Worm (Caenorhabditis elegans): ENCODE results near the gene kcmf-1.

kcmf-1 gene

ce11 chrIII:7866189-7866588, 37.0 kb downstream of the kcmf-1 start, which contains the start of gene cup-4:
Gene cup-4 (plus strand): TSS chrIII:7866489.
- TF ChIP-seq eyg-1 (tag; optimal IDR thresholded peaks at IDR 0.05) (no peak), lim-6 (tag; optimal IDR thresholded peaks at IDR 0.05) (no peak), ahr-1 (tag; optimal IDR thresholded peaks at IDR 0.05) (no peak), mec-3 (tag; optimal IDR thresholded peaks at IDR 0.05; ENCODE audit: borderline replicate concordance) (no peak), ceh-30 (tag; optimal IDR thresholded peaks at IDR 0.05) (no peak), ceh-48 (tag; optimal IDR thresholded peaks at IDR 0.05) (no peak)

ce11 chrIII:7872776-7873175, 43.6 kb downstream of the kcmf-1 start:
- no peak for TF ChIP-seq madf-2 (tag; optimal IDR thresholded peaks at IDR 0.05)
- no peak for TF ChIP-seq ceh-45 (GFP tag; IDR thresholded peaks at IDR 0.05)
- no peak for TF ChIP-seq ztf-16 (tag; optimal IDR thresholded peaks at IDR 0.05)
- TF ChIP-seq fkh-10 (GFP tag; optimal IDR thresholded peaks at IDR 0.05), result no peak
- TF ChIP-seq unc-42 (tag; optimal IDR thresholded peaks at IDR 0.05), result no peak
- TF ChIP-seq zip-5 (tag; optimal IDR thresholded peaks at IDR 0.05), result no peak
- TF ChIP-seq ceh-22 (tag; optimal IDR thresholded peaks at IDR 0.05), result no peak
- no peak for TF ChIP-seq ceh-6 (GFP tag; optimal IDR thresholded peaks at IDR 0.05)

ce11 chrIII:7873481-7873880, 44.3 kb downstream of the kcmf-1 start, which contains the start of gene tyr-1:
Gene tyr-1 (plus strand): TSS chrIII:7873781.
- TF ChIP-seq ceh-48 (tag; optimal IDR thresholded peaks at IDR 0.05) (no peak), ceh-6 (GFP tag; optimal IDR thresholded peaks at IDR 0.05) (no peak), tbx-7 (tag; optimal IDR thresholded peaks at IDR 0.05) (no peak), pros-1 (tag; optimal IDR thresholded peaks at IDR 0.05) (no peak), syd-9 (tag; optimal IDR thresholded peaks at IDR 0.05) (no peak), ceh-34 (tag; optimal IDR thresholded peaks at IDR 0.05) (no peak), Y22D7AL.16 (tag; optimal IDR thresholded peaks at IDR 0.05) (no peak), hlh-15 (tag; optimal IDR thresholded peaks at IDR 0.05) (no peak), pax-1 (tag; optimal IDR thresholded peaks at IDR 0.05) (no peak), mec-3 (tag; optimal IDR thresholded peaks at IDR 0.05; ENCODE audit: borderline replicate concordance) (no peak), F13H6.1 (tag; optimal IDR thresholded peaks at IDR 0.05) (no peak), nhr-11 (tag; optimal IDR thresholded peaks at IDR 0.05) (no peak), unc-42 (tag; optimal IDR thresholded peaks at IDR 0.05) (no peak), sox-2 (GFP tag; IDR thresholded peaks at IDR 0.05) (no peak)

ce11 chrIII:7877090-7877489, 47.9 kb downstream of the kcmf-1 start:
- TF ChIP-seq rnt-1 (tag; optimal IDR thresholded peaks at IDR 0.05) (no peak), lin-11 (tag; optimal IDR thresholded peaks at IDR 0.05) (no peak), ztf-16 (tag; optimal IDR thresholded peaks at IDR 0.05) (no peak), che-1 (tag; optimal IDR thresholded peaks at IDR 0.05) (no peak), ceh-6 (GFP tag; optimal IDR thresholded peaks at IDR 0.05) (no peak), elt-4 (tag; optimal IDR thresholded peaks at IDR 0.05) (no peak), ceh-45 (GFP tag; IDR thresholded peaks at IDR 0.05) (no peak), hlh-30 (tag; optimal IDR thresholded peaks at IDR 0.05; ENCODE audit: insufficient read depth) (no peak)

- TF ChIP-seq ceh-31 (tag; optimal IDR thresholded peaks at IDR 0.05) (no peak), pag-3 (tag; optimal IDR thresholded peaks at IDR 0.05; ENCODE audit: borderline replicate concordance) (no peak), ceh-18 (tag; optimal IDR thresholded peaks at IDR 0.05) (no peak), hlh-6 (tag; optimal IDR thresholded peaks at IDR 0.05) (no peak), pha-2 (tag; optimal IDR thresholded peaks at IDR 0.05) (no peak), ets-4 (tag; optimal IDR thresholded peaks at IDR 0.05) (no peak), unc-3 (GFP tag; conservative IDR thresholded peaks at IDR 0.05) (no peak), unc-3 (tag; optimal IDR thresholded peaks at IDR 0.05) (no peak), eyg-1 (tag; optimal IDR thresholded peaks at IDR 0.05) (no peak), lin-11 (tag; optimal IDR thresholded peaks at IDR 0.05) (no peak), madf-2 (tag; optimal IDR thresholded peaks at IDR 0.05) (no peak), unc-86 (tag; optimal IDR thresholded peaks at IDR 0.05) (no peak), K09A11.1 (tag; optimal IDR thresholded peaks at IDR 0.05; ENCODE audit: insufficient read depth) (no peak), elt-4 (tag; optimal IDR thresholded peaks at IDR 0.05) (no peak), ama-1 (optimal IDR thresholded peaks at IDR 0.05) (no peak), hlh-13 (GFP tag; optimal IDR thresholded peaks at IDR 0.05) (no peak), ceh-24 (tag; optimal IDR thresholded peaks at IDR 0.05) (no peak), mec-3 (tag; optimal IDR thresholded peaks at IDR 0.05; ENCODE audit: borderline replicate concordance) (no peak), nhr-232 (tag; optimal IDR thresholded peaks at IDR 0.05) (no peak)
Measured at ce11 chrIII:7878852-7879329, 49.7 kb downstream of the kcmf-1 start, which contains the start of gene sup-18. Gene sup-18 (minus strand): TSS chrIII:7878902.
